Worm (Caenorhabditis elegans): ENCODE results near the gene clec-34.

clec-34 gene

DNA sequence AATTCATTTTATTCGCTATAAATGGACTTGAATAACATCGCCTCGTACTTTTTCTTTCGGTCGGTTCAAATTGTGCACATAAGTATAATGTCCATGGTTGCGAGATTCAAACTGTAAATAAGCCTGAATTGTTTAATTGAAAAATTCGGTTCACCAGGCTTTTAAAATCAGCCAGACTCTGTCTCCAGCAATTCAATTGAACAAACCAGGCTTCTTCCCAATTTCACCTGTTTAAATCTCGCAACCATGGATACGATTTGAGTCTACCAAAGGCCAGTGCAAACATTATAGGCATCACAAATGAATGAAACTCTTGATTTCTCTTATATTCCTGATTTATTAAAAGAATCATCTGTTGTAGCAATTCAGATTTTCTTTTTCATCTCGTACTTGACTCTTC, 4.0 kb upstream of the clec-34 start, which contains the start of gene srz-100:
srz-100 (plus strand) TSS at position 301 of the 400 bp plus-strand sequence.
- TF ChIP-seq unc-62 (GFP tag; optimal IDR thresholded peaks at IDR 0.05): no peak

DNA sequence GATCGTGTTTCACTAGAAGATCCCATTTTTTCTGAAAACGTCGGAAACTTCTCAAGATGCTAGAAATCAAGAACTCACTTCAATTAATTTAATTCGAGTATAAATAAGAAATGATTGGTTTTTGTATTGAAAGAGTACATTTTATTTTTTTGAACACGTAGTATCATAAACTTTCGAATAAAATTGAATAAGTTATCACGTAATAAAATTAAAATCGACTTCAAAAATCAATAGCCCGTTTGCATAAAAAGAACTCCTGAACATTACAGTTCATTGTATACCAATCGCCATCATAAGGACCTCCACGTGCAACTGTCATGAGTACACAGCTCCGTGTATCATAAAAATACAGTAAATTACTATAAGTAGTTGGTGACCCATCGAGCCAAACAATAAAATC, 1.9 kb upstream of the clec-34 start, which contains the start of gene T25E12.16:
T25E12.16 (minus strand) TSS at position 101 of the 400 bp plus-strand sequence.
- no peak for TF ChIP-seq unc-62 (GFP tag; optimal IDR thresholded peaks at IDR 0.05)

DNA sequence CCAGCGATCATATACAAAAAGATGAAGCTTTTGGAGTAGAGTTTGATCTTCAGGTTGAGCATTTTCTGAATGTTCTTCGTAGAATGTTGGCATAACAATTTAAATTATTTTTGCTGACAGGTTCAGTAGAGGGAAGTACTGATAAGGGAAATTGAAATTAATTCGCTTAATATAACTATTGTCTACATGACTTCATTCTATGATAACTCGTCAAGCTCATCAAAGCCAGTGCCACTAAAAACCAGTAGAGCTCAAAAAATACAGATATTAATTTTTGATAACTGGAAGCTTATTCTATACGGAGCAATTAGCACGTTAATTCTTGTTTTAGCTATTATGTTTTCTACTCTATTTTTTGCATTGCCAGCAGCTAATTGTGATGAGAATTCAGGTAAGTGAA, 3.5 kb downstream of the clec-34 start, which contains the start of the genes clec-29 and clec-39:
clec-29 (minus strand) TSS at position 101 of the 400 bp plus-strand sequence.
clec-39 (plus strand) TSS at position 169 of the 400 bp plus-strand sequence.
- TF ChIP-seq unc-62 (GFP tag; optimal IDR thresholded peaks at IDR 0.05): no peak

DNA sequence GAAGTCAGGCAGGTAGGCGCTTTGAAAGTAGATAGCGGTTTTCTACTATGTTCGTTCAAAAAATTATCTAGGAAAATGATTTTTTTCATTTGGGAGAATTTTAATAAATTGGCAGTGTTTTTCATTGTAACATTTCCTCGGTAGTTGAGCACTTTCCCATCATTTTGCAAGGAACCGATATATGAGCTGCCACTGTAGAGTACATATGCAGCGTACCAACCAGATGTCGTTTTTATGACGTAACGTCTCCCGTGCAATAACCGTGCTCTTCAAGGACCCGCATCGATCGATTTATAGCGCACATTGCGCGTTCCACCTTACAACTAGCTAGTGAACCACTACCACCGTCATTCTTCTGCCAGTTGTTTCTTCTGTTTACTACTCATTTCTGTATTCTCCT, 6.6 kb downstream of the clec-34 start, which contains the start of gene T25E12.6:
T25E12.6 (plus strand) TSS at position 301 of the 400 bp plus-strand sequence.
- TF ChIP-seq unc-62 (GFP tag; optimal IDR thresholded peaks at IDR 0.05): no peak

DNA sequence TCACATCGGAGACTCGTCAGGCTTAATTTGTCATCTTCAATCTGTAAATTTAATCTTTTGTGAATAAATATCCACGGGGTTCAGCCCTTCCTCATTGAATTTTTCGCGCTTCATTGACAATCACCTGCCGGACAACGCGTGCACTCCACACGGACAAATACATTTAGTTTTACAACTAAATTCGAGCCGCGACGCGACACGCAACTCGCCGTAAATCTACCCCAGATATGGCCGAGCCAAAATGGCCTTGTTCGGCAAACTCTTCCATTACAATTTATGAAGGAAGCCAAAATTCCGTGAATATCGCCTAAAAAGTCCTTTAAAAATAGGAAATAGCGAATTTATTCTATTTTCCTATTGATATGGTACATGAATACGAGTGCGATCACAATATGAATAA, 9.2 kb downstream of the clec-34 start:
- no peak for TF ChIP-seq unc-62 (GFP tag; optimal IDR thresholded peaks at IDR 0.05)

DNA sequence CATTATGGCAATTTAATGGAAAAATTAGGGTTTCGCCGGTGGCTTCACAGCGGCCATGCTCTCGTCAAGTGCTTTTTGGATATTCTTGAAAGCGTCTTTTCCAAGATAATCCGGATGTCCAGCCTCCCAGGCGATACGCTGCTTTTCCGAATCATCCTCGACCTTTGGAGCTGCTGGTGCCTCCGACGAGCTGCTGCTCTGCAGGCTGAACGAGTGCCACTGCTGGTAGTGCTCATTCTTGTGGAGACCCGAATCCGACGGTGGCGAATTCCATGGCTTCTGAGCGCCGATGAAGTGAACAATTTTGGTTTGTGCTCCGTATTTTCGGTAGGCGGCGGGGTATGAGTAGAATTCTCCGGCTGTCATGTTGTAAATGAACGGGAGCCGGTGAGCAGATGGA, 9.6 kb downstream of the clec-34 start:
- no peak for TF ChIP-seq unc-62 (GFP tag; optimal IDR thresholded peaks at IDR 0.05)

DNA sequence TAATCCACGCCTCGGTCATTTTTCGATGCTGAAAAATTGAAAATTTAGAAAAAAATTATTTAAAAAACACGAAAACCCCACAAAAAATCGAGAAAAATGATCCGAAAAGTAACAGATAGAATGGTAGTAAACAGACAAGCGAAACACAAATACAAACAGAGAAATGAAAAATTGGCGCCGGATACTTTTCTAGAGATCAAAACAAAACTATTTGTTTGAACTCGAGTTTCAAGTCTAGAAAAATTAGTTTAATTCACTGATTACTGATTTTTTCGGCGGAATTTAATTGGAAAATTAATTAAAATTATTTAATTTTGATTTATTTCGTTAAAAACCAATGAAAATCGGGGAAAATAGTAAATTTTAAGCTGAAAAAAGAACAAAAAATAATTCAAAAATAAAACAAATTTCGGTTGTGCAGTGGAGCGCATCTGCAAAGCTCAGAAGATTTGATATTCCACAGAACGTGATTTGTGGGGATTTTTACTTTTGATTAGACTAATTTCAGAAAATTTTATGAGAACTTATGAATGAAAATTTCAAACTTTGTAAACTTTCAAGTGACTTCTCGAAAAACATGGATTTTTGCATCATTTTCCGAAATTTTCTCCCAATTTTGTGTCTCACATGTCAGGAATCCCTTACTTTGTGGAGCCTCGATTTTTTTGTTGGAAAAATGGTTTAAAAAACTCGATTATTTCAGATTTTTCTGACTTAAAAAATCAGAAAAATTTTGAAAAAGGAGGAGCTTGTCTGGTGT, 10.8 kb downstream of the clec-34 start, which contains the start of gene gyg-2:
gyg-2 (minus strand) TSS at position 28 of the 760 bp plus-strand sequence.
- no peak for TF ChIP-seq unc-62 (GFP tag; optimal IDR thresholded peaks at IDR 0.05)

DNA sequence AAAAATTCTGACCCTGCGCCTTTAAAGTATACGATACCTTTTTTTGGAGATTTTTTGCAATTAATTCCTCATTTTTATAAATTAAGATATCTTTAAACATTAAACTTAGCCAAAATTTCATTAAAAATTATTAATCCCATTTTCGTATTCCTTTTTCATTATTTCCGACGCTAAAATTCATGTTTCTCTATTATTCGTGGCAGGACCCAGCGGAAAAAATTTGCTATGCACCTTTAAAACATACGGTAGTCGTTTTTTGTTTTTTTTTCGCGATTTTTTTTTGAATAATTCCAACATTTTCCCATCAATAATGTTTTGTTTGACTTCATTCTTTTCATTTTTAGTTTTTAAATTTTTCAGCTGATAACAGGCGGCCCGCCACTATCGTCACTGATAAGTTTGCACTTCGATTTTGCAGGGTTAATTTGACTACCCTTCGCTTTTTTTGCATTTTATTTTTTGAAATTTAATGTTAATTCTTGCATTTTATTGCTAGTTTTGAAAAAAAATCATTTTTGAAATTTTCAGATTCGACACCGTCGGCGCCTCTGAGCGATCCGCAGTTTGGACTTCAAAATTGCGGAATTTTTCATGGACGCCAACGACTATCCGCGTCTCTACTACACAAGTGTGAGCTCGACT, 11.6 kb downstream of the clec-34 start, which contains the start of gene dkf-2:
dkf-2 (plus strand) TSS at position 592 of the 642 bp plus-strand sequence.
- no peak for TF ChIP-seq unc-62 (GFP tag; optimal IDR thresholded peaks at IDR 0.05)

DNA sequence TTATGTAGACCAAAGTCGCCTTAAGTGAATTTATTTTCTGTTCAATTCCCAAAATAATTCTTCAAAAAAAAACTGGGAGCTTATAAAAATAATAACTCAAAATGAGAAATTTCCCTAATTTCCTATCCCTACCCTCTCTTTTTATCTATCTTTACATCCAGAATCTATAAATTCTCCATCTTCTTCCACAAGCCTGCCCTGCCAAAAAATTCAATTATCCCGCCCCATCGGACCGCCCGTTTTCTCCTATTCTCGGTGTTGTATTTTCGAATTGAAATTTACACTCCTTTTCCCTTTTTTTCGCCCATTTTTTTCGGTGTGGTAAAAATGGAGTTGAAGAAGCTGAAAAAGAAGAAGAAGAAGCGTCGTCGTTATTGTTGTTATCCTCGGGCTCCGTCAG, 13.9 kb downstream of the clec-34 start:
- no peak for TF ChIP-seq unc-62 (GFP tag; optimal IDR thresholded peaks at IDR 0.05)

DNA sequence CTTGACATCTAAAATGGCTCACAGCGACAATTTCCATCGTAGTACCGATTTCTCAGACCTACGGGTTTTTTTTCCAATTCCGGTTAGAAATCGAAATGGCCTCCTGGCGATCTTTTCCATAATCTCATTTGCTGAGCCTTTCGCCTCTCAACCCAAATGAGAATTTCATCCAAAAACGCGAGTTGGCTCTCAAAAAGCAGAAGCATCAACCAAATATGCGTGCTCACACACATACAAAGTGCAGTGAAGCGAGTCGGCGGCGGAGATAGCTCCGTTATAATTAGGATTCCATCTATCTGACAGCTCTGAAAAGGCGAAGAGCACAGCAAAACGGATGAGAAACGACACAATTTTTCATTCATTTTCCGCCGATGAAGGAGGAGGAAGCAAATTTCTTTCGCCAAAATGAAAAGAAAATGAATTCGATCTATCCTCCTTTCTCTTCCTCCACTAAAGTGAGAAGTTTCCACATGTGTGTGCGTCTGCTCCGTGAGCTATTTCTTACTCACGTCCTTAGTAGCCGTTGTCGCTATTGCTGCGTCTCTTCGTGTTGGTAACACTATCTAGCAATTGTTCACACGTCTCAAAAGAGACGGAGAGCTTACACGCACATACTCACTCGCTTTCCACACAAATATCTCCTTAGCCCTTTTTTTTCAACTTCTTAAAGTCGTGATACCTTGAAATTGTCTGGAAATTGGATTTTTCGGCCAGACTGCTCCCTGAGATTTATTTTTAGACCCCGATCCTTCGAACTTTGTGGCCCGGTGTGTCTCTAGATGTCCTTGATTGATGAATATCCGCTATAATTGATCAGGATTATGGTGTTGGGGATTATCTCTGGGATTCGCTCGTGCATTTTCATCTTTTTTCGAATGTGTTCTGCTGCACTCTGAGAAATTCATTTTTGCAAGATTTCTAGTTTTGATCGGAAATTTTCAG, 16.8 kb downstream of the clec-34 start:
- no peak for TF ChIP-seq unc-62 (GFP tag; optimal IDR thresholded peaks at IDR 0.05)

DNA sequence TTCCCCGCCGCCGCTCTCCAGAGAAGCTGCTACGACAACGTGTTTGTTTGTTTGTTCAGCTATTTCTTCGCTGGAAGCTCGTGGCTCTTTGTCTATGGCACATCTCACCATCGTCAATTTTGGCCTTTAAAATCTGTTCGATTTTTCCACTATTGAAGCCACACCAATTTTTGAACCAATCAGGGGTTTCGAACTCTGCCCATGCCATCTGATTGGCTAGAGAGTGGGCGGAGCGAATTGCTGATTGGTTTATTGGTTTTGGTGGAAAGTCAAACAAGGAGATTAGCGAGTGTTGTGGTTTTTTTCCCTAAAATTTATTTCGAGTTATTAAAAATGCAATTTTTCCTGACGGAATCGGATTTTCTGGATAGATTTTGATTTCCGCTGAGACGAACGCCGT, 20.6 kb downstream of the clec-34 start:
- TF ChIP-seq unc-62 (GFP tag; optimal IDR thresholded peaks at IDR 0.05): no peak

DNA sequence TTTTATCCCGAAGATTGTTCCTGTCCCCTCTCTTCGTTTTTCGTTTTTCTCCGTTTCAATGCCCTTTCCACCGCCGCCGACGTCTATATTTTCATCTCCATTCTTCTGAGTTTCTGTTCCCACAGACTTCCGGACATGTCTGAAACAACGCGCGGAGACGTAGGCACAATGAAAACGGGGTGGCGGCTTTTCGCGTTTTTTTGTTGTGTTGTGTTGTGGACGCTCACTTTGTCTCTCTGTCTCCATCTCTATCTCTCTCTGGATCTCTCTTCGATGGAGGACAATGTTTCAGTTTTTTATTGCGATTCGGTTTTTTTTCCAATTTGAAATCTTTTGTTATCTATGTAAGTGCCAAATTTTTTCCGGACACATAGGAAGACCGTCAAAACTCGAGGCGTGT, 24.4 kb downstream of the clec-34 start:
- no peak for TF ChIP-seq unc-62 (GFP tag; optimal IDR thresholded peaks at IDR 0.05)

DNA sequence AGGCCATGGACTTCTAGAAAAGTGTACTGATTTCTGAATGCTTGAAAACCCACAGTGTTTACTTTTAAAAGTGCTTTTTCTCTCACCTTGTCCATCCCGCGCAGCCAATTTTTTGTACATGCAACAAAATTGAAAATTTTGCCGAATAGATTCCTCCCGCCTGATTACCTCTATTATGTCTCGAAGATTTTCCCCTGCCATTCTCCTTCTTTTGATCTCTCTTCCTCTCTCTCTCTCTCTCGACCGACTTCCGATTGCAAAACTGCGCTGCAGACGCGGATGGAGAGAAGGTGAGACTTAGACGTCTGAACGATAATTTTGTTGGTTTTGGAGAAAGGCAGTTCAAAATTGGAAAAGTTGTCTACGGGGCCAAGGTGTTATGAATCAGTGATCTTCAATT, 38.9 kb downstream of the clec-34 start:
- TF ChIP-seq unc-62 (GFP tag; optimal IDR thresholded peaks at IDR 0.05): no peak

DNA sequence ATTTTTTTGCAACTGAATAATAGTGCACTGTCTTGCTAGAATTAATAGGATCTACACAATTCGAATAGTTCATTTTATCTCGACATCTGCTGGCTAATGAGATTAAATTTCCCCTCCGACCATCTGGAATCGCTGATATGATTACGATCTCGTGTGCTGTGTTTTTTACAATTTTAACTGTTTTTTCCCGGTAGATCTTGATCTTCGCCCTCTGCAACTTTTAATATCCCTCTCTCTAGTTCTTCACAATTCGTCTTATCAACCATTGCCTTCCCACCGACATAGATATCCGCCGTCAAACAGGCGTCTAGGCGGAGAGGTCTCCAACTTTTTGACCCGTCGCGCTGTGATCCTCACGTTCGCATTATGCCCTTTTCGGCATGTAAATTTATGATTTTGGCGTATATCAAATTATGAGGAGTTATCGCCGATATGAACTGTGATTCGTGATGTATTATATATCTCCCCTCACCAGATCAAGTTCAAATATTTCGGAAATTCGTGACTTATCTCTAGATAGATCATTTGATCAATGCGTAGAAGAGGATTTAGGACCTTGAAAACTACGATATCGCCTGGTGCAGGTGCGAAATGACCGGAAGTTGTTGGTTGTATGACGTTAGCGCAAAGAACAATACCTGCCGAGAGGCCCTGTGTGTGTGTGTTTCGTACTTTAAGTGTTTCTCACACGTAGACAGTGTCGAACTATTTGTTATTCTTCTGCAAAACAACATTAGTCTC, 43.1 kb downstream of the clec-34 start:
- TF ChIP-seq unc-62 (GFP tag; optimal IDR thresholded peaks at IDR 0.05): no peak

DNA sequence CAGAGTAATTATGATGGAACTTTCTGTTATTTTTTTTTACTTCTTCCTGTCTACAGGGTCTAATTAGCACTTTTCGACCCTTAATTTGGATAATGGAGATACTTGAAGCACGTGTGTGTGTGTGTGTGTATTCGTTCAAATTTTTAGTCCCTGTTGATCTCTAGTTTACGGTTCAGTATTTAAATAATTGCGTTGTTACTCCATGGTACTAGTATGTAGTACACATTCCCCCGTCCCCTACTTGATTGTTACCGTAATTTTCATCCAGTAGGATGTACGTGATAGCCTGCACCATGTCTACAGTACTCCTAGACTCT, 43.7 kb downstream of the clec-34 start:
- TF ChIP-seq unc-62 (GFP tag; optimal IDR thresholded peaks at IDR 0.05): no peak

Data from whole organism, dauer.